Fruit fly (Drosophila melanogaster): ENCODE data around the gene ftz.

DNA sequence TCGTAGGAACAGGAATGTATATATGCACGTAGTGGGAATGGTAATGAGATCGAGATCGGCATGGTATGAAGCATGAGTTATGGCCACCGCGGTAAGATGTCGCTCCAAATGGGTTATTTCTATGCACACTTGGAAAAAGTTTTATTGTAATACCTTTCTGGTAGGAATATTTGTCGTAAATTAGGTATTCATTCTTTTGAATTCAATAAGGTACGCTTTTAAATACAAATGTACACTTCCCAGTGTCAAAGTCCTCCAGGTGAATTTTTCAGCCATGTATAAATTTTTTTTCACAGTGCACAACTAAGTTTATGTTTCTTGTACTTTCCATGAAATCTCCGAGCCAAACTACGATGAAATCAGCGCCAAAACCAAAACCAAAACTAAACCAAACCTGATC lies 5.2 kb downstream of the ftz start:
- TF ChIP-seq CTCF (optimal IDR thresholded peaks at IDR 0.05) (no peak), CG8478 (optimal IDR thresholded peaks at IDR 0.05) (no peak)
